Fruit fly (Drosophila melanogaster): Measurements from ENCODE around the gene Non2.

Gene Non2

DNA sequence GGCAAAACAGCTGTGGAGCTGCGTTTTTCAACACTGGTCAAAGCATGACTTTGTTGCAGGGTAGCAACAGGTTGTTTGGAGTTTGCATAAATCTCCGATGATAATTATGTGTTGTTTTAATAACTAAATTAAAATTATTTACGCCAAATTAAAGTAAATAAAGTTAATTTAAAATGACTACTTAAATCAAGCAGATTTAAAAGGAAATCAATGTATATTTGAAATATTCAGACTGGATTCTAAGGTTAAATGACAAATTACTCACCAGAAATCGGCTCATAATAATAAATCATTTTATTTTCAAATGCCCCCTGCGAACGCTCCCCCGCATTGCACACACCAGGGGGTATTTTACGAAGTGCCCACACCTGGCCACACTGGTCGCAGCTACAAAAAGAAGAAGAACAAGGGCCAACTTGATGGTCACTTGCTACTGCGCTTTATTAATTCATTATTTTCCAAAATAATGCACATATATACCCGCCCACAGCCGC is 7.2 kb downstream of the Non2 start, which contains the start of the genes CG12093 and Atg2:
Gene CG12093 (minus strand): TSS at position 40 of the 494 bp plus-strand sequence.
Gene Atg2 (plus strand): TSS at position 371 of the 494 bp plus-strand sequence.
- peak; percentile 94 for TF ChIP-seq CG31627 (GFP tag; optimal IDR thresholded peaks at IDR 0.05)
- peak; percentile 97 for TF ChIP-seq OdsH (GFP tag; optimal IDR thresholded peaks at IDR 0.05)
- peak; percentile 89 for TF ChIP-seq CG8319 (GFP tag; optimal IDR thresholded peaks at IDR 0.05)
- peak; percentile 96 for TF ChIP-seq svp (GFP tag)
- peak; percentile 82 for TF ChIP-seq CG1621 (tag; optimal IDR thresholded peaks at IDR 0.05)
- TF ChIP-seq Sox102F (GFP tag; optimal IDR thresholded peaks at IDR 0.05), result peak; percentile 91
- peak; percentile 76 for TF ChIP-seq fkh (GFP tag; optimal IDR thresholded peaks at IDR 0.05)
- peak; percentile 98 for TF ChIP-seq dsx (GFP tag; optimal IDR thresholded peaks at IDR 0.05; ENCODE audit: poor library complexity, severe bottlenecking)
- peak; percentile 94 for TF ChIP-seq CG8119 (GFP tag; IDR thresholded peaks at IDR 0.05)
- TF ChIP-seq net (GFP tag; optimal IDR thresholded peaks at IDR 0.05), result peak; percentile 93
- peak; percentile 93 for TF ChIP-seq Lpt (GFP tag; optimal IDR thresholded peaks at IDR 0.05)
- TF ChIP-seq CG11762 (GFP tag; optimal IDR thresholded peaks at IDR 0.05; ENCODE audit: insufficient read depth), result peak; percentile 74
- peak; percentile 86 for TF ChIP-seq CG6808 (GFP tag; optimal IDR thresholded peaks at IDR 0.05)
- peak; percentile 95 for TF ChIP-seq CG34406 (GFP tag; optimal IDR thresholded peaks at IDR 0.05)
- peak; percentile 89 for TF ChIP-seq topi (GFP tag; optimal IDR thresholded peaks at IDR 0.05)
- peak; percentile 75 for TF ChIP-seq CG16779 (tag; optimal IDR thresholded peaks at IDR 0.05)
- TF ChIP-seq CG3919 (GFP tag; optimal IDR thresholded peaks at IDR 0.05), result peak; percentile 92
- peak; percentile 97 for TF ChIP-seq CG3032 (tag; optimal IDR thresholded peaks at IDR 0.05)
- TF ChIP-seq Smox (GFP tag; optimal IDR thresholded peaks at IDR 0.05), result peak; percentile 92
- peak; percentile 90 for TF ChIP-seq Eip75B (GFP tag; optimal IDR thresholded peaks at IDR 0.05)
- TF ChIP-seq Hr4 (GFP tag; optimal IDR thresholded peaks at IDR 0.05), result peak; percentile 93
- TF ChIP-seq acj6 (GFP tag; optimal IDR thresholded peaks at IDR 0.05), result peak; percentile 96
- peak; percentile 92 for TF ChIP-seq CG6792 (GFP tag; optimal IDR thresholded peaks at IDR 0.05)
- peak; percentile 89 for TF ChIP-seq Ets21C (GFP tag; optimal IDR thresholded peaks at IDR 0.05)
- TF ChIP-seq Met (GFP tag; optimal IDR thresholded peaks at IDR 0.05), result peak; percentile 92
- TF ChIP-seq pdm3 (GFP tag; optimal IDR thresholded peaks at IDR 0.05), result peak; percentile 95
- peak; percentile 82 for TF ChIP-seq Sox14 (GFP tag; optimal IDR thresholded peaks at IDR 0.05)
- TF ChIP-seq CG11902 (GFP tag; optimal IDR thresholded peaks at IDR 0.05), result peak; percentile 90
- peak; percentile 87 for TF ChIP-seq Gug (GFP tag; IDR thresholded peaks at IDR 0.05)
- peak; percentile 92 for TF ChIP-seq cyc (GFP tag; optimal IDR thresholded peaks at IDR 0.05)
- TF ChIP-seq esn (GFP tag; optimal IDR thresholded peaks at IDR 0.05), result peak; percentile 95
- peak; percentile 90 for TF ChIP-seq CG4318 (GFP tag; optimal IDR thresholded peaks at IDR 0.05)
- peak; percentile 94 for TF ChIP-seq achi (GFP tag; optimal IDR thresholded peaks at IDR 0.05)
- TF ChIP-seq eg (GFP tag; IDR thresholded peaks at IDR 0.05), result peak; percentile 95
- peak; percentile 96 for TF ChIP-seq Eip78C (GFP tag)
- peak; percentile 29 for TF ChIP-seq Hr38 (GFP tag; optimal IDR thresholded peaks at IDR 0.05)
- TF ChIP-seq dac (GFP tag; optimal IDR thresholded peaks at IDR 0.05), result peak; percentile 88
- no peak for TF ChIP-seq spab (GFP tag; optimal IDR thresholded peaks at IDR 0.05)
- TF ChIP-seq fd59A (GFP tag; optimal IDR thresholded peaks at IDR 0.05), result peak; percentile 89
- peak; percentile 93 for TF ChIP-seq Sox15 (GFP tag; optimal IDR thresholded peaks at IDR 0.05)
- TF ChIP-seq lz (GFP tag; optimal IDR thresholded peaks at IDR 0.05), result peak; percentile 95
- TF ChIP-seq CG6854 (GFP tag; optimal IDR thresholded peaks at IDR 0.05), result peak; percentile 68
- TF ChIP-seq Eip93F (GFP tag; optimal IDR thresholded peaks at IDR 0.05), result peak; percentile 76
- peak; percentile 96 for TF ChIP-seq CG10631 (GFP tag; optimal IDR thresholded peaks at IDR 0.05)
- TF ChIP-seq vri (GFP tag; optimal IDR thresholded peaks at IDR 0.05), result peak; percentile 79
- TF ChIP-seq CG7368 (GFP tag; optimal IDR thresholded peaks at IDR 0.05), result peak; percentile 87
- TF ChIP-seq CG9139 (GFP tag; optimal IDR thresholded peaks at IDR 0.05), result no peak
- peak; percentile 93 for TF ChIP-seq CG15336 (GFP tag; IDR thresholded peaks at IDR 0.05)
- peak; percentile 90 for TF ChIP-seq CG10669 (GFP tag; optimal IDR thresholded peaks at IDR 0.05)
- peak; percentile 90 for TF ChIP-seq Hr39 (GFP tag; optimal IDR thresholded peaks at IDR 0.05)
- TF ChIP-seq salr (GFP tag; optimal IDR thresholded peaks at IDR 0.05), result peak; percentile 87 to 95
- TF ChIP-seq CG6276 (GFP tag; optimal IDR thresholded peaks at IDR 0.05), result no peak
